Fruit fly (Drosophila melanogaster) whole organism, embryonic: ENCODE data around the gene CG43055.

Source experiments
- ATbp ChIP-seq: fragments of 200-800 bp; sonication (Bioruptor generic); optimal IDR thresholded peaks from 2 replicates; lab custom pipeline; 2017; ENCODE audit warnings: missing biosample characterization, mild to moderate bottlenecking, missing genetic modification characterization, missing genetic modification reagents
- BEAF-32 ChIP-seq: fragments of 200-800 bp; sonication (Bioruptor generic); optimal IDR thresholded peaks from 3 replicates; lab custom pipeline; 2017; ENCODE audit warnings: missing biosample characterization, missing genetic modification characterization, mild to moderate bottlenecking, moderate library complexity, missing genetic modification reagents
- BtbVII ChIP-seq: fragments of 200-800 bp; sonication (Bioruptor generic); optimal IDR thresholded peaks from 3 replicates; lab custom pipeline; 2017; ENCODE audit warnings: missing biosample characterization, mild to moderate bottlenecking, missing genetic modification characterization
- CG10209 ChIP-seq: fragments of 200-800 bp; sonication (Bioruptor generic); optimal IDR thresholded peaks from 3 replicates; lab custom pipeline; 2017; ENCODE audit warnings: missing biosample characterization, mild to moderate bottlenecking, missing genetic modification characterization, missing genetic modification reagents
- CG10274 ChIP-seq: fragments of 200-800 bp; sonication (Bioruptor generic); optimal IDR thresholded peaks from 3 replicates; lab custom pipeline; 2017; ENCODE audit warnings: missing biosample characterization, mild to moderate bottlenecking, missing genetic modification characterization
- CG10366 ChIP-seq: fragments of 200-800 bp; sonication (Bioruptor generic); IDR thresholded peaks from 2 replicates; pipeline ENCODE4 v1.3.6; 2022; ENCODE audit warnings: missing biosample characterization, missing genetic modification characterization
- CG11247 ChIP-seq: fragments of 200-800 bp; sonication (Bioruptor generic); IDR thresholded peaks from 2 replicates; pipeline ENCODE4 v1.3.6; 2022; ENCODE audit warnings: missing biosample characterization, missing genetic modification characterization
- CG11456 ChIP-seq: fragments of 200-800 bp; sonication (Bioruptor generic); IDR thresholded peaks from 3 replicates; pipeline ENCODE4 v1.3.6; 2022; ENCODE audit warnings: missing biosample characterization, missing genetic modification characterization
- CG11723 ChIP-seq: fragments of 200-800 bp; sonication (Bioruptor generic); optimal IDR thresholded peaks from 2 replicates; lab custom pipeline; 2017; ENCODE audit warnings: missing biosample characterization, mild to moderate bottlenecking, missing genetic modification characterization
- CG14050 ChIP-seq: fragments of 200-800 bp; sonication (Bioruptor generic); IDR thresholded peaks from 3 replicates; pipeline ENCODE4 v1.3.6; 2022; ENCODE audit warnings: missing biosample characterization, missing genetic modification characterization
- CG15479 ChIP-seq: fragments of 200-800 bp; sonication (Bioruptor generic); optimal IDR thresholded peaks from 3 replicates; lab custom pipeline; 2019; ENCODE audit warnings: missing biosample characterization, mild to moderate bottlenecking, missing genetic modification characterization, moderate library complexity
- CG15696 ChIP-seq: fragments of 200-800 bp; sonication (Bioruptor generic); optimal IDR thresholded peaks from 2 replicates; lab custom pipeline; 2019; ENCODE audit warnings: missing biosample characterization, mild to moderate bottlenecking, missing genetic modification characterization, moderate library complexity
- CG16813 ChIP-seq: fragments of 200-800 bp; sonication (Bioruptor generic); IDR thresholded peaks from 3 replicates; pipeline ENCODE4 v1.3.6; 2022; ENCODE audit warnings: missing biosample characterization, missing genetic modification characterization; ENCODE audit not compliant: partially characterized antibody
- CG17568 ChIP-seq: fragments of 200-800 bp; sonication (Bioruptor generic); optimal IDR thresholded peaks from 2 replicates; lab custom pipeline; 2018; ENCODE audit warnings: missing biosample characterization, mild to moderate bottlenecking, missing genetic modification characterization, moderate library complexity
- CG18764 ChIP-seq: fragments of 200-800 bp; sonication (Bioruptor generic); optimal IDR thresholded peaks from 3 replicates; lab custom pipeline; 2016; ENCODE audit warnings: missing biosample characterization, missing genetic modification characterization
- CG2129 ChIP-seq: fragments of 200-800 bp; sonication (Bioruptor generic); IDR thresholded peaks from 2 replicates; pipeline ENCODE4 v1.3.6; 2022; ENCODE audit warnings: missing biosample characterization, missing genetic modification characterization; ENCODE audit not compliant: partially characterized antibody
- CG31224 ChIP-seq: fragments of 200-800 bp; sonication (Bioruptor generic); IDR thresholded peaks from 2 replicates; pipeline ENCODE4 v1.3.6; 2022; ENCODE audit warnings: missing biosample characterization, missing genetic modification characterization
- CG4360 ChIP-seq: fragments of 200-800 bp; sonication (Bioruptor generic); IDR thresholded peaks from 2 replicates; pipeline ENCODE4 v1.3.6; 2022; ENCODE audit warnings: missing biosample characterization, missing genetic modification characterization
- CG6272 ChIP-seq: fragments of 200-800 bp; sonication (Bioruptor generic); IDR thresholded peaks from 2 replicates; pipeline ENCODE4 v1.3.6; 2022; ENCODE audit warnings: missing biosample characterization, missing genetic modification characterization
- CG7839 ChIP-seq: fragments of 200-800 bp; sonication (Bioruptor generic); optimal IDR thresholded peaks from 3 replicates; lab custom pipeline; 2018; ENCODE audit warnings: missing biosample characterization, mild to moderate bottlenecking, missing genetic modification characterization, moderate library complexity
- CG7963 ChIP-seq: fragments of 200-800 bp; sonication (Bioruptor generic); IDR thresholded peaks from 3 replicates; pipeline ENCODE4 v1.3.6; 2022; ENCODE audit warnings: missing biosample characterization, missing genetic modification characterization; ENCODE audit not compliant: partially characterized antibody
- CG9437 ChIP-seq: fragments of 200-800 bp; sonication (Bioruptor generic); optimal IDR thresholded peaks from 2 replicates; lab custom pipeline; 2018; ENCODE audit warnings: missing biosample characterization, mild to moderate bottlenecking, missing genetic modification characterization
- CG9727 ChIP-seq: fragments of 200-800 bp; sonication (Bioruptor generic); optimal IDR thresholded peaks from 3 replicates; lab custom pipeline; 2017; ENCODE audit warnings: missing biosample characterization, mild to moderate bottlenecking, missing genetic modification characterization
- CG9797 ChIP-seq: fragments of 200-800 bp; sonication (Bioruptor generic); optimal IDR thresholded peaks from 3 replicates; lab custom pipeline; 2018; ENCODE audit warnings: missing biosample characterization, mild to moderate bottlenecking, missing genetic modification characterization
- Drgx ChIP-seq: fragments of 200-800 bp; sonication (Bioruptor generic); IDR thresholded peaks from 2 replicates; pipeline ENCODE4 v1.3.6; 2022; ENCODE audit warnings: missing biosample characterization, missing genetic modification characterization
- Fer2 ChIP-seq: fragments of 200-800 bp; sonication (Bioruptor generic); optimal IDR thresholded peaks from 2 replicates; lab custom pipeline; 2018; ENCODE audit warnings: missing biosample characterization, mild to moderate bottlenecking, missing genetic modification characterization, moderate library complexity
- Optix ChIP-seq: fragments of 200-800 bp; sonication (Bioruptor generic); IDR thresholded peaks from 3 replicates; pipeline ENCODE4 v1.3.6; 2022; ENCODE audit warnings: missing biosample characterization, missing genetic modification characterization
- PHDP ChIP-seq: fragments of 200-800 bp; sonication (Bioruptor generic); optimal IDR thresholded peaks from 3 replicates; lab custom pipeline; 2018; ENCODE audit warnings: missing biosample characterization, mild to moderate bottlenecking, missing genetic modification characterization, moderate library complexity
- ara ChIP-seq: fragments of 200-800 bp; sonication (Bioruptor generic); IDR thresholded peaks from 2 replicates; pipeline ENCODE4 v1.3.6; 2022; ENCODE audit warnings: missing biosample characterization, missing genetic modification characterization
- cas ChIP-seq: fragments of 200-800 bp; sonication (Bioruptor generic); IDR thresholded peaks from 2 replicates; pipeline ENCODE4 v1.3.6; 2022; ENCODE audit warnings: missing biosample characterization, missing genetic modification characterization
- chif ChIP-seq, 2 experiments: fragments of 200-800 bp; sonication (Bioruptor generic); optimal IDR thresholded peaks; 3 replicates each; lab custom pipeline; 2016; ENCODE audit warnings: missing biosample characterization in 2 of 2, missing genetic modification characterization in 2 of 2
- chm ChIP-seq: fragments of 200-800 bp; sonication (Bioruptor generic); IDR thresholded peaks from 2 replicates; pipeline ENCODE4 v1.3.6; 2022; ENCODE audit warnings: missing biosample characterization, missing genetic modification characterization
- fd96Cb ChIP-seq: fragments of 200-800 bp; sonication (Bioruptor generic); optimal IDR thresholded peaks from 2 replicates; lab custom pipeline; 2018; ENCODE audit warnings: missing biosample characterization, mild to moderate bottlenecking, missing genetic modification characterization, moderate library complexity
- gce ChIP-seq: fragments of 200-800 bp; sonication (Bioruptor generic); IDR thresholded peaks from 3 replicates; pipeline ENCODE4 v1.3.6; 2022; ENCODE audit warnings: missing biosample characterization, missing genetic modification characterization
- gem ChIP-seq: fragments of 200-800 bp; sonication (Bioruptor generic); optimal IDR thresholded peaks from 2 replicates; lab custom pipeline; 2019; ENCODE audit warnings: missing biosample characterization, mild to moderate bottlenecking, missing genetic modification characterization, moderate library complexity
- grau ChIP-seq: fragments of 200-800 bp; optimal IDR thresholded peaks from 3 replicates; lab custom pipeline; 2019; ENCODE audit warnings: missing biosample characterization, mild to moderate bottlenecking, missing genetic modification characterization, moderate library complexity
- lov ChIP-seq, 2 experiments: fragments of 200-800 bp in 1 of 2; fragments of >200 bp in 1 of 2; sonication (Bioruptor generic) in 1 of 2; IDR thresholded peaks in 1 of 2; optimal IDR thresholded peaks in 1 of 2; 2 replicates in 1 of 2; 3 replicates in 1 of 2; pipeline versions ENCODE4 v1.3.6 to Lab custom; 2017 to 2022; ENCODE audit warnings: missing biosample characterization in 1 of 2, missing genetic modification characterization in 1 of 2
- mirr ChIP-seq: fragments of 200-800 bp; sonication (Bioruptor generic); optimal IDR thresholded peaks from 3 replicates; lab custom pipeline; 2018; ENCODE audit warnings: missing biosample characterization, mild to moderate bottlenecking, missing genetic modification characterization
- pfk ChIP-seq: fragments of 200-800 bp; sonication (Bioruptor generic); optimal IDR thresholded peaks from 2 replicates; lab custom pipeline; 2018; ENCODE audit warnings: missing biosample characterization, mild to moderate bottlenecking, missing genetic modification characterization, moderate library complexity
- ranshi ChIP-seq: fragments of 200-800 bp; sonication (Bioruptor generic); IDR thresholded peaks from 2 replicates; pipeline ENCODE4 v1.3.6; 2022; ENCODE audit warnings: missing biosample characterization, missing genetic modification characterization
- schlank ChIP-seq: fragments of 200-800 bp; sonication (Bioruptor generic); optimal IDR thresholded peaks from 2 replicates; lab custom pipeline; 2018; ENCODE audit warnings: missing biosample characterization, mild to moderate bottlenecking, missing genetic modification characterization
- scrt ChIP-seq: fragments of 200-800 bp; sonication (Bioruptor generic); optimal IDR thresholded peaks from 2 replicates; lab custom pipeline; 2018; ENCODE audit warnings: missing biosample characterization, mild to moderate bottlenecking, missing genetic modification characterization, moderate library complexity
- sd ChIP-seq: fragments of 200-800 bp; sonication (Bioruptor generic); optimal IDR thresholded peaks from 3 replicates; lab custom pipeline; 2018; ENCODE audit warnings: missing biosample characterization, mild to moderate bottlenecking, missing genetic modification characterization, moderate library complexity
- sens-2 ChIP-seq: fragments of 200-800 bp; sonication (Bioruptor generic); IDR thresholded peaks from 2 replicates; pipeline ENCODE4 v1.3.6; 2022; ENCODE audit warnings: missing biosample characterization, missing genetic modification characterization
- so ChIP-seq: fragments of 200-800 bp; sonication (Bioruptor generic); IDR thresholded peaks from 3 replicates; pipeline ENCODE4 v1.3.6; 2022; ENCODE audit warnings: missing biosample characterization, missing genetic modification characterization
- stc ChIP-seq: fragments of 200-800 bp; sonication (Bioruptor generic); IDR thresholded peaks from 2 replicates; pipeline ENCODE4 v1.3.6; 2022; ENCODE audit warnings: missing biosample characterization, missing genetic modification characterization
- ttk ChIP-seq: fragments of 200-800 bp; sonication (Bioruptor generic); IDR thresholded peaks from 2 replicates; pipeline ENCODE4 v2.1.2; 2022; ENCODE audit warnings: missing biosample characterization, missing genetic modification characterization
- tx ChIP-seq: fragments of 200-800 bp; sonication (Bioruptor generic); optimal IDR thresholded peaks from 2 replicates; lab custom pipeline; 2016; ENCODE audit warnings: missing biosample characterization, missing genetic modification characterization
- zen2 ChIP-seq: fragments of 200-800 bp; sonication (Bioruptor generic); IDR thresholded peaks from 3 replicates; pipeline ENCODE4 v1.3.6; 2022; ENCODE audit warnings: missing biosample characterization, missing genetic modification characterization; ENCODE audit not compliant: partially characterized antibody

CG43055 gene

DNA sequence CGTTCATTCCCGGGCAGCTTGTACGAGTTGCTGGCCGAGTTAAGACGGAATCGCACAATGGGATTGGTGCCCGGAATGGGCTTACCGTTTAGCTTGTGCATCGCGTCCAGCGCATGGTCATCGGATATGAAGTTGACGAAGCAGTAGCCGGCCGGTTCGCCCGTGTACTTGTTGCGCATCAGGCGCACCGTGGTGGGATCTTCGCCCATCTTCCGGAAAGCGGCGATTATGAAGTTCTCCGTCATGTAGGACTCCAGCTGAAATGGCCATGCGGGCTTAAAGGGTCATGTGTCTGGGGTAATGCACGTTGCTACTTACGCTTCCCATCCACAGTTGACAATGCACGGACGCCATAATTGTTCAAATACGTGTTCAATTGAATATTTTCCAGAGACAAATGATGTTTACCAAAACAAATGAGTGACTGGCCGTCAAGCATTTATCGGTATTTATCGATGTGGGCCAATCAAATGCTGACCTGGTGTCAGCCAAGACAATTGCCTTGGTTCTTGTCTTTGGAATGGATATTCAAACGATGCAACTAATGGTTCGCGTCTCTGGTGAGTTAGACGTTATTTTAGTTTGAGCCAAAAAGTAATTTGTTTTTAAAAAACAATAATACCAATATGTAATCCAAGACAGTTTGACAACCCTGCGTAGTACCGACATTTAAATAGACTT lies 43.2 kb downstream of the CG43055 start, which contains the start of the genes Secp43 and ND-B8 (continued):
- TF ChIP-seq cas (GFP tag; lab: Robert Waterston, UW) (no peak), ttk (no peak), stc (GFP tag; lab: Robert Waterston, UW) (no peak), Drgx (GFP tag; lab: Robert Waterston, UW) (no peak), zen2 (peak; percentile 54; the same call in 1 of the 3 replicates), tx (GFP tag; lab: Kevin White, UChicago) (no peak), chif (GFP tag; optimal IDR thresholded peaks at IDR 0.05; lab: Kevin White, UChicago) (no peak), mirr (GFP tag; lab: Kevin White, UChicago) (peak; percentile 17), CG15479 (no peak), ATbp (no peak), schlank (tag; lab: Kevin White, UChicago) (no peak), CG10209 (GFP tag; lab: Kevin White, UChicago) (no peak), ranshi (GFP tag; lab: Robert Waterston, UW) (no peak), ara (no peak), sens-2 (no peak), pfk (GFP tag; lab: Kevin White, UChicago) (no peak), CG7839 (tag; lab: Kevin White, UChicago) (no peak), CG9437 (peak; percentile 2), chm (GFP tag; lab: Robert Waterston, UW) (0 out of 2 replicates have a peak, but pooled peaks have one; percentile 45), CG10274 (GFP tag; lab: Kevin White, UChicago) (no peak), PHDP (tag; lab: Kevin White, UChicago) (no peak), Optix (GFP tag; lab: Robert Waterston, UW) (no peak), CG9797 (GFP tag; lab: Kevin White, UChicago) (peak; percentile 41), CG11247 (GFP tag; lab: Robert Waterston, UW) (no peak), CG15696 (tag; lab: Kevin White, UChicago) (no peak), CG31224 (no peak), CG18764 (GFP tag; lab: Kevin White, UChicago) (no peak), gce (GFP tag; lab: Robert Waterston, UW) (no peak), CG16813 (GFP tag; lab: Robert Waterston, UW) (peak; percentile 80), so (GFP tag; lab: Robert Waterston, UW) (no peak), scrt (peak; percentile 91), CG7963 (peak; percentile 83), CG11723 (GFP tag; lab: Kevin White, UChicago) (no peak), CG14050 (GFP tag; lab: Robert Waterston, UW) (no peak), lov (optimal IDR thresholded peaks at IDR 0.05; lab: Kevin White, UChicago) (no peak), lov (GFP tag; IDR thresholded peaks at IDR 0.05; lab: Robert Waterston, UW) (no peak), CG9727 (no peak), BEAF-32 (GFP tag; lab: Kevin White, UChicago) (peak; percentile 83), CG11456 (no peak), CG6272 (GFP tag; lab: Robert Waterston, UW) (no peak), sd (tag; lab: Kevin White, UChicago) (peak; percentile 44), fd96Cb (tag; lab: Kevin White, UChicago) (no peak), BtbVII (GFP tag; lab: Kevin White, UChicago) (no peak), grau (tag; lab: Kevin White, UChicago) (peak; percentile 6), gem (tag; lab: Kevin White, UChicago) (no peak), CG2129 (GFP tag; lab: Robert Waterston, UW) (0 out of 2 replicates have a peak, but pooled peaks have one; percentile 29), CG10366 (GFP tag; lab: Robert Waterston, UW) (no peak), Fer2 (tag; lab: Kevin White, UChicago) (no peak), CG17568 (no peak), CG4360 (no peak)
